Fruit fly (Drosophila melanogaster) whole organism, embryonic: ENCODE data around the gene CG17187.

Experiments used
- Ada2b ChIP-seq: fragments of 200-800 bp; sonication (Bioruptor generic); IDR thresholded peaks from 2 replicates; pipeline ENCODE4 v1.3.6; 2022; ENCODE audit warnings: missing biosample characterization, missing genetic modification characterization
- BEAF-32 ChIP-seq: fragments of 200-800 bp; sonication (Bioruptor generic); optimal IDR thresholded peaks from 3 replicates; lab custom pipeline; 2017; ENCODE audit warnings: missing biosample characterization, missing genetic modification characterization, mild to moderate bottlenecking, moderate library complexity, missing genetic modification reagents
- BtbVII ChIP-seq: fragments of 200-800 bp; sonication (Bioruptor generic); optimal IDR thresholded peaks from 3 replicates; lab custom pipeline; 2017; ENCODE audit warnings: missing biosample characterization, mild to moderate bottlenecking, missing genetic modification characterization
- CG10431 ChIP-seq: fragments of 200-800 bp; sonication (Bioruptor generic); optimal IDR thresholded peaks from 3 replicates; lab custom pipeline; 2018; ENCODE audit warnings: missing biosample characterization, mild to moderate bottlenecking, missing genetic modification characterization
- CG11696 ChIP-seq: fragments of 200-800 bp; sonication (Bioruptor generic); IDR thresholded peaks from 2 replicates; pipeline ENCODE4 v1.3.6; 2022; ENCODE audit warnings: missing biosample characterization, missing genetic modification characterization
- CG13287 ChIP-seq: fragments of 200-800 bp; sonication (Bioruptor generic); IDR thresholded peaks from 2 replicates; pipeline ENCODE4 v1.3.6; 2022; ENCODE audit warnings: missing biosample characterization, missing genetic modification characterization; ENCODE audit not compliant: partially characterized antibody
- CG14710 ChIP-seq: fragments of 200-800 bp; sonication (Bioruptor generic); optimal IDR thresholded peaks from 3 replicates; lab custom pipeline; 2019; ENCODE audit warnings: missing biosample characterization, mild to moderate bottlenecking, missing genetic modification characterization, moderate library complexity
- CG15269 ChIP-seq: fragments of 200-800 bp; sonication (Bioruptor generic); optimal IDR thresholded peaks from 2 replicates; lab custom pipeline; 2018; ENCODE audit warnings: missing biosample characterization, mild to moderate bottlenecking, missing genetic modification characterization, moderate library complexity
- CG16815 ChIP-seq: fragments of 200-800 bp; sonication (Bioruptor generic); optimal IDR thresholded peaks from 3 replicates; lab custom pipeline; 2017; ENCODE audit warnings: missing biosample characterization, mild to moderate bottlenecking, missing genetic modification characterization
- CG16863 ChIP-seq: fragments of 200-800 bp; sonication (Bioruptor generic); optimal IDR thresholded peaks from 3 replicates; lab custom pipeline; 2016; ENCODE audit warnings: missing biosample characterization, missing genetic modification characterization
- CG17186 ChIP-seq: fragments of 200-800 bp; sonication (Bioruptor generic); optimal IDR thresholded peaks from 3 replicates; lab custom pipeline; 2017; ENCODE audit warnings: missing biosample characterization, missing genetic modification reagents, missing genetic modification characterization
- CG17612 ChIP-seq: fragments of 200-800 bp; sonication (Bioruptor generic); IDR thresholded peaks from 2 replicates; pipeline ENCODE4 v1.3.6; 2022; ENCODE audit warnings: missing biosample characterization, missing genetic modification characterization
- CG17802 ChIP-seq: fragments of 200-800 bp; sonication (Bioruptor generic); optimal IDR thresholded peaks from 2 replicates; lab custom pipeline; 2018; ENCODE audit warnings: missing biosample characterization, mild to moderate bottlenecking, missing genetic modification characterization, moderate library complexity
- CG18262 ChIP-seq: fragments of 200-800 bp; optimal IDR thresholded peaks from 3 replicates; lab custom pipeline; 2019; ENCODE audit warnings: missing biosample characterization, mild to moderate bottlenecking, missing genetic modification characterization, moderate library complexity
- CG18764 ChIP-seq: fragments of 200-800 bp; sonication (Bioruptor generic); optimal IDR thresholded peaks from 3 replicates; lab custom pipeline; 2016; ENCODE audit warnings: missing biosample characterization, missing genetic modification characterization
- CG2202 ChIP-seq: fragments of 200-800 bp; sonication (Bioruptor generic); optimal IDR thresholded peaks from 2 replicates; lab custom pipeline; 2018; ENCODE audit warnings: missing biosample characterization, mild to moderate bottlenecking, missing genetic modification characterization
- CG3407 ChIP-seq: fragments of 200-800 bp; sonication (Bioruptor generic); optimal IDR thresholded peaks from 2 replicates; lab custom pipeline; 2018; ENCODE audit warnings: missing biosample characterization, mild to moderate bottlenecking, missing genetic modification characterization
- CG42726 ChIP-seq: fragments of 200-800 bp; sonication (Bioruptor generic); IDR thresholded peaks from 2 replicates; pipeline ENCODE4 v1.3.6; 2022; ENCODE audit warnings: missing biosample characterization, missing genetic modification characterization; ENCODE audit not compliant: partially characterized antibody
- CG4328 ChIP-seq: fragments of 200-800 bp; sonication (Bioruptor generic); optimal IDR thresholded peaks from 3 replicates; lab custom pipeline; 2017; ENCODE audit warnings: missing biosample characterization, missing genetic modification reagents, missing genetic modification characterization
- CG4424 ChIP-seq: fragments of 200-800 bp; sonication (Bioruptor generic); optimal IDR thresholded peaks from 3 replicates; lab custom pipeline; 2016; ENCODE audit warnings: missing biosample characterization, missing genetic modification characterization
- CG6654 ChIP-seq: fragments of 200-800 bp; sonication (Bioruptor generic); optimal IDR thresholded peaks from 2 replicates; lab custom pipeline; 2017; ENCODE audit warnings: missing biosample characterization, mild to moderate bottlenecking, missing genetic modification characterization
- CG6765 ChIP-seq: fragments of 200-800 bp; sonication (Bioruptor generic); optimal IDR thresholded peaks from 3 replicates; lab custom pipeline; 2017; ENCODE audit warnings: missing biosample characterization, mild to moderate bottlenecking, missing genetic modification characterization
- CG7987 ChIP-seq: fragments of 200-800 bp; sonication (Bioruptor generic); optimal IDR thresholded peaks from 2 replicates; lab custom pipeline; 2018; ENCODE audit warnings: missing biosample characterization, mild to moderate bottlenecking, missing genetic modification characterization, moderate library complexity
- CG8290 ChIP-seq, 3 experiments: fragments of 200-800 bp; sonication (Bioruptor generic); optimal IDR thresholded peaks; 2 replicates each; lab custom pipeline; 2016 to 2019; ENCODE audit warnings: missing biosample characterization in 3 of 3, missing genetic modification characterization in 3 of 3, mild to moderate bottlenecking in 2 of 3, moderate library complexity in 1 of 3
- CG8924 ChIP-seq: fragments of 200-800 bp; optimal IDR thresholded peaks from 3 replicates; lab custom pipeline; 2019; ENCODE audit warnings: missing biosample characterization, mild to moderate bottlenecking, missing genetic modification characterization, moderate library complexity
- Doc3 ChIP-seq: fragments of 200-800 bp; sonication (Bioruptor generic); IDR thresholded peaks from 3 replicates; pipeline ENCODE4 v1.3.6; 2022; ENCODE audit warnings: missing biosample characterization, missing genetic modification characterization; ENCODE audit not compliant: partially characterized antibody
- Ets65A ChIP-seq: fragments of 200-800 bp; sonication (Bioruptor generic); peaks from one replicate; lab custom pipeline; 2016; ENCODE audit warnings: missing biosample characterization, missing genetic modification characterization
- GATAe ChIP-seq: fragments of 200-800 bp; sonication (Bioruptor generic); conservative IDR thresholded peaks from 2 replicates; pipeline ENCODE4 v1.3.6; 2022; ENCODE audit warnings: missing biosample characterization, missing genetic modification characterization
- HLH4C ChIP-seq: fragments of 200-800 bp; sonication (Bioruptor generic); IDR thresholded peaks from 3 replicates; pipeline ENCODE4 v1.3.6; 2022; ENCODE audit warnings: missing biosample characterization, missing genetic modification characterization; ENCODE audit not compliant: partially characterized antibody
- Rx ChIP-seq: fragments of 200-800 bp; sonication (Bioruptor generic); IDR thresholded peaks from 2 replicates; pipeline ENCODE4 v1.3.6; 2022; ENCODE audit warnings: missing biosample characterization, missing genetic modification characterization
- Sry-δ ChIP-seq: fragments of 200-800 bp; sonication (Bioruptor generic); optimal IDR thresholded peaks from 2 replicates; lab custom pipeline; 2016; ENCODE audit warnings: missing biosample characterization, missing genetic modification characterization
- Stat92E ChIP-seq, 3 experiments: fragments of >200 bp in 2 of 3; fragments of 200-800 bp in 1 of 3; sonication (Bioruptor generic) in 1 of 3; optimal IDR thresholded peaks; 2 replicates each; lab custom pipeline; 2017 to 2019; ENCODE audit warnings: missing biosample characterization in 3 of 3, missing genetic modification characterization in 3 of 3, mild to moderate bottlenecking in 1 of 3, moderate library complexity in 1 of 3
- cato ChIP-seq: fragments of 200-800 bp; sonication (Bioruptor generic); optimal IDR thresholded peaks from 2 replicates; lab custom pipeline; 2016; ENCODE audit warnings: missing biosample characterization, missing genetic modification characterization, borderline replicate concordance
- croc ChIP-seq: fragments of 200-800 bp; sonication (Bioruptor generic); conservative IDR thresholded peaks from 3 replicates; pipeline ENCODE4 v1.3.6; 2022; ENCODE audit warnings: missing biosample characterization, missing genetic modification characterization
- crp ChIP-seq, 2 experiments: fragments of 200-800 bp; sonication (Bioruptor generic); optimal IDR thresholded peaks; 2 replicates in 1 of 2; 3 replicates in 1 of 2; lab custom pipeline; 2017; ENCODE audit warnings: missing biosample characterization in 2 of 2, missing genetic modification characterization in 2 of 2, mild to moderate bottlenecking in 1 of 2, moderate library complexity in 1 of 2
- dan ChIP-seq: fragments of 200-800 bp; sonication (Bioruptor generic); IDR thresholded peaks from 2 replicates; pipeline ENCODE4 v1.3.6; 2022; ENCODE audit warnings: missing biosample characterization, missing genetic modification characterization
- exex ChIP-seq: fragments of 200-800 bp; sonication (Bioruptor generic); optimal IDR thresholded peaks from 4 replicates; lab custom pipeline; 2018; ENCODE audit warnings: missing biosample characterization, mild to moderate bottlenecking, missing genetic modification characterization, moderate library complexity
- hkb ChIP-seq, 2 experiments: fragments of 200-800 bp in 1 of 2; fragments of >200 bp in 1 of 2; sonication (Bioruptor generic) in 1 of 2; IDR thresholded peaks in 1 of 2; optimal IDR thresholded peaks in 1 of 2; 2 replicates each; pipeline versions ENCODE4 v1.3.6 to Lab custom; 2017 to 2022; ENCODE audit warnings: missing biosample characterization in 1 of 2, missing genetic modification characterization in 1 of 2
- inv ChIP-seq: fragments of 200-800 bp; sonication (Bioruptor generic); IDR thresholded peaks from 2 replicates; pipeline ENCODE4 v1.3.6; 2022; ENCODE audit warnings: missing biosample characterization, missing genetic modification characterization; ENCODE audit not compliant: partially characterized antibody
- kah ChIP-seq: fragments of 200-800 bp; sonication (Bioruptor generic); optimal IDR thresholded peaks from 2 replicates; lab custom pipeline; 2018; ENCODE audit warnings: missing biosample characterization, mild to moderate bottlenecking, missing genetic modification characterization
- kay ChIP-seq: fragments of 200-800 bp; sonication (Bioruptor generic); optimal IDR thresholded peaks from 2 replicates; lab custom pipeline; 2016; ENCODE audit warnings: missing biosample characterization, missing genetic modification characterization
- lmd ChIP-seq: fragments of 200-800 bp; sonication (Bioruptor generic); IDR thresholded peaks from 2 replicates; pipeline ENCODE4 v1.3.6; 2022; ENCODE audit warnings: missing biosample characterization, missing genetic modification characterization
- mam ChIP-seq: fragments of 200-800 bp; sonication (Bioruptor generic); optimal IDR thresholded peaks from 3 replicates; lab custom pipeline; 2016; ENCODE audit warnings: missing biosample characterization, missing genetic modification characterization
- shn ChIP-seq: fragments of 200-800 bp; sonication (Bioruptor generic); optimal IDR thresholded peaks from 3 replicates; lab custom pipeline; 2016; ENCODE audit warnings: missing biosample characterization, missing genetic modification characterization
- tgo ChIP-seq: fragments of 200-800 bp; sonication (Bioruptor generic); IDR thresholded peaks from 3 replicates; pipeline ENCODE4 v1.3.6; 2022; ENCODE audit warnings: missing biosample characterization, missing genetic modification characterization
- unc-4 ChIP-seq: fragments of 200-800 bp; sonication (Bioruptor generic); IDR thresholded peaks from 2 replicates; pipeline ENCODE4 v1.3.6; 2022; ENCODE audit warnings: missing biosample characterization, missing genetic modification characterization; ENCODE audit not compliant: partially characterized antibody
- unpg ChIP-seq: fragments of 200-800 bp; sonication (Bioruptor generic); optimal IDR thresholded peaks from 3 replicates; lab custom pipeline; 2018; ENCODE audit warnings: missing biosample characterization, mild to moderate bottlenecking, missing genetic modification characterization, moderate library complexity
- zen ChIP-seq: fragments of 200-800 bp; sonication (Bioruptor generic); optimal IDR thresholded peaks from 3 replicates; lab custom pipeline; 2018; ENCODE audit warnings: missing biosample characterization, mild to moderate bottlenecking, missing genetic modification characterization, moderate library complexity

CG17187 gene

DNA sequence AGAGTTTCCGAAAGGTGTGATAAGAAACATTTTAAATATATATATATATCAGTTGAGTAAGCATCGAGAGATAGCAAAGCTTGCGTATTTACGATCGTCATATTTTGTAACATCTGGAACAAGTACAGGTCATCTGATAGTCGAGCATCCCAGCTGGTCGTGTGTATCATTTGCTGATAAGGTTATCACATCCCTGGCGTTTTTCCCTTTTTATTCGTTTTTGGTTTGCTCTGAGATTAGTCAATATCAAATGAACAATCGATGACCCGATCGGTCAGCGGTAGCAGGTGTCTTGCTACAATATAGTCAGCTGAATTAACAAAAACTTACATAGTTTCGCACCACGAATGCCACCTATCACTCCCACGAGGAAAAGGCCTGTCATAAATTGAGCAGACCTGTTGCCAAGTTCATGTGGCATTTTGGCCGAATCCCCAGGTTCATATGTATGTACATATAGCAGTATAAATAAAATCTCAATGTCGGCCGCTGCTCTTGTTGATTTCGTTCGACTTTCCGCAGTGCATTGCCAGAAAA is 30.7 kb downstream of the CG17187 start (continued):
- TF ChIP-seq CG13287 (GFP tag; lab: Robert Waterston, UW): no peak
- TF ChIP-seq CG8924 (tag; lab: Kevin White, UChicago): peak; percentile 58
- TF ChIP-seq CG6654 (GFP tag; lab: Kevin White, UChicago): peak; percentile 7
- TF ChIP-seq BEAF-32 (GFP tag; lab: Kevin White, UChicago): no peak
- TF ChIP-seq mam (GFP tag; lab: Kevin White, UChicago): peak; percentile 38
- no peak for TF ChIP-seq CG11696 (GFP tag; lab: Robert Waterston, UW)
- peak; percentile 57 for TF ChIP-seq Ada2b (GFP tag; lab: Robert Waterston, UW)
- no peak for TF ChIP-seq kah (GFP tag; lab: Kevin White, UChicago)
- TF ChIP-seq CG17612 (GFP tag; lab: Robert Waterston, UW): no peak
- TF ChIP-seq HLH4C (GFP tag; lab: Robert Waterston, UW): peak; percentile 42; the same call in 1 of the 3 replicates
- TF ChIP-seq Sry-δ (GFP tag; lab: Kevin White, UChicago): no peak
- TF ChIP-seq CG7987: no peak
- no peak for TF ChIP-seq unc-4 (GFP tag; lab: Robert Waterston, UW)
- TF ChIP-seq CG16863 (GFP tag; lab: Kevin White, UChicago): no peak
- no peak for TF ChIP-seq CG6765 (GFP tag; lab: Kevin White, UChicago)
- TF ChIP-seq CG4424 (GFP tag; lab: Kevin White, UChicago): peak; percentile 36
- no peak for TF ChIP-seq crp (GFP tag; optimal IDR thresholded peaks at IDR 0.05; lab: Kevin White, UChicago)
- TF ChIP-seq BtbVII (GFP tag; lab: Kevin White, UChicago): peak; percentile 9
- TF ChIP-seq CG3407 (GFP tag; lab: Kevin White, UChicago): peak; percentile 25
- no peak for TF ChIP-seq inv (GFP tag; lab: Robert Waterston, UW)
- TF ChIP-seq CG4328 (GFP tag; lab: Kevin White, UChicago): no peak
- TF ChIP-seq shn: no peak
- no peak for TF ChIP-seq CG42726 (GFP tag; lab: Robert Waterston, UW)
- no peak for TF ChIP-seq CG10431 (GFP tag; lab: Kevin White, UChicago)
- no peak for TF ChIP-seq zen (tag; lab: Kevin White, UChicago)
- no peak for TF ChIP-seq croc
- no peak for TF ChIP-seq CG8290 (GFP tag; optimal IDR thresholded peaks at IDR 0.05; lab: Kevin White, UChicago)
- TF ChIP-seq CG8290 (tag; optimal IDR thresholded peaks at IDR 0.05; lab: Kevin White, UChicago): no peak
- TF ChIP-seq CG2202 (tag; lab: Kevin White, UChicago): no peak
- TF ChIP-seq Stat92E (GFP tag; optimal IDR thresholded peaks at IDR 0.05; lab: Kevin White, UChicago): no peak
- TF ChIP-seq CG16815 (GFP tag; lab: Kevin White, UChicago): peak; percentile 22
- no peak for TF ChIP-seq CG18764 (GFP tag; lab: Kevin White, UChicago)
- peak; percentile 50 for TF ChIP-seq CG18262 (tag; lab: Kevin White, UChicago)
- TF ChIP-seq tgo (GFP tag; lab: Robert Waterston, UW): peak; percentile 61; the same call in 2 of the 3 replicates
- TF ChIP-seq hkb (optimal IDR thresholded peaks at IDR 0.05; lab: Kevin White, UChicago): no peak
- TF ChIP-seq hkb (GFP tag; IDR thresholded peaks at IDR 0.05; lab: Robert Waterston, UW): peak; percentile 60; the same call in 1 of the 2 replicates
- no peak for TF ChIP-seq dan (GFP tag; lab: Robert Waterston, UW)
- TF ChIP-seq CG17802 (tag; lab: Kevin White, UChicago): no peak
- TF ChIP-seq lmd: peak; percentile 49; the same call in 1 of the 2 replicates
- TF ChIP-seq CG15269: peak; percentile 76
- no peak for TF ChIP-seq cato
- no peak for TF ChIP-seq Rx (GFP tag; lab: Robert Waterston, UW)
- TF ChIP-seq kay (GFP tag; lab: Kevin White, UChicago): peak; percentile 53
- no peak for TF ChIP-seq CG14710 (tag; lab: Kevin White, UChicago)
- peak; percentile 58 for TF ChIP-seq unpg
- TF ChIP-seq GATAe (GFP tag; lab: Robert Waterston, UW): peak; percentile 87
- TF ChIP-seq Ets65A (GFP tag; lab: Kevin White, UChicago): no peak
- no peak for TF ChIP-seq CG17186
- TF ChIP-seq Doc3 (GFP tag; lab: Robert Waterston, UW): no peak
- peak; percentile 65 for TF ChIP-seq exex (tag; lab: Kevin White, UChicago)
